Worm (Caenorhabditis elegans) whole organism, late embryonic: ENCODE data around the gene Y66D12A.21.

Source experiments
- F13H6.1 ChIP-seq: sonication (generic microtip); optimal IDR thresholded peaks from 2 replicates; lab custom pipeline; 2016; ENCODE audit warnings: missing genetic modification characterization, missing compliant biosample characterization
- T23F11.4 ChIP-seq: fragments of 200-800 bp; sonication (Bioruptor generic); optimal IDR thresholded peaks from 2 replicates; lab custom pipeline; 2018; ENCODE audit warnings: mild to moderate bottlenecking, missing genetic modification characterization, missing compliant biosample characterization
- ahr-1 ChIP-seq: sonication (generic microtip); optimal IDR thresholded peaks from 2 replicates; lab custom pipeline; 2016; ENCODE audit warnings: missing genetic modification characterization, missing compliant biosample characterization
- ceh-19 ChIP-seq: fragments of 200-800 bp; sonication (Bioruptor generic); optimal IDR thresholded peaks from 2 replicates; lab custom pipeline; 2018; ENCODE audit warnings: mild to moderate bottlenecking, missing genetic modification characterization, missing compliant biosample characterization
- ceh-24 ChIP-seq: sonication (generic microtip); optimal IDR thresholded peaks from 2 replicates; lab custom pipeline; 2016; ENCODE audit warnings: mild to moderate bottlenecking, missing genetic modification characterization, missing compliant biosample characterization
- ceh-30 ChIP-seq: fragments of 150-350 bp; optimal IDR thresholded peaks from 2 replicates; lab custom pipeline; 2014; ENCODE audit warnings: missing biosample characterization, missing genetic modification characterization
- ceh-31 ChIP-seq: sonication (generic microtip); optimal IDR thresholded peaks from 2 replicates; lab custom pipeline; 2016; ENCODE audit warnings: missing genetic modification characterization, missing compliant biosample characterization
- ceh-34 ChIP-seq: sonication (generic microtip); optimal IDR thresholded peaks from 2 replicates; lab custom pipeline; 2016; ENCODE audit warnings: mild to moderate bottlenecking, missing genetic modification characterization, missing compliant biosample characterization
- ceh-45 ChIP-seq: fragments of 200-800 bp; sonication (Bioruptor generic); IDR thresholded peaks from 2 replicates; pipeline ENCODE4 v1.3.6; 2022; ENCODE audit warnings: missing genetic modification reagents, missing genetic modification characterization, missing compliant biosample characterization
- ceh-48 ChIP-seq: sonication (generic microtip); optimal IDR thresholded peaks from 2 replicates; lab custom pipeline; 2016; ENCODE audit warnings: missing genetic modification characterization, inconsistent platforms, missing compliant biosample characterization
- ceh-6 ChIP-seq: fragments of 200-800 bp; sonication (Bioruptor generic); optimal IDR thresholded peaks from 2 replicates; lab custom pipeline; 2018; ENCODE audit warnings: mild to moderate bottlenecking, missing genetic modification characterization, missing compliant biosample characterization
- ceh-9 ChIP-seq: sonication (generic microtip); optimal IDR thresholded peaks from 2 replicates; lab custom pipeline; 2016; ENCODE audit warnings: mild to moderate bottlenecking, missing genetic modification characterization, inconsistent platforms, missing compliant biosample characterization
- che-1 ChIP-seq: sonication (generic microtip); optimal IDR thresholded peaks from 2 replicates; lab custom pipeline; 2016; ENCODE audit warnings: mild to moderate bottlenecking, missing genetic modification characterization, missing compliant biosample characterization
- dmd-4 ChIP-seq: sonication (generic microtip); optimal IDR thresholded peaks from 2 replicates; lab custom pipeline; 2016; ENCODE audit warnings: borderline replicate concordance, missing genetic modification characterization, missing compliant biosample characterization
- dve-1 ChIP-seq: sonication (generic microtip); optimal IDR thresholded peaks from 2 replicates; lab custom pipeline; 2017; ENCODE audit warnings: antibody characterized with exemption, mild to moderate bottlenecking, missing genetic modification characterization, missing compliant biosample characterization
- elt-4 ChIP-seq: sonication (generic microtip); optimal IDR thresholded peaks from 2 replicates; lab custom pipeline; 2016; ENCODE audit warnings: missing genetic modification characterization, missing compliant biosample characterization
- ets-4 ChIP-seq: sonication (generic microtip); optimal IDR thresholded peaks from 2 replicates; lab custom pipeline; 2016; ENCODE audit warnings: missing genetic modification characterization, missing compliant biosample characterization
- fkh-10 ChIP-seq: fragments of 150-350 bp; optimal IDR thresholded peaks from 2 replicates; lab custom pipeline; 2014; ENCODE audit warnings: missing biosample characterization, missing genetic modification reagents, missing genetic modification characterization
- fkh-6 ChIP-seq: sonication (generic microtip); optimal IDR thresholded peaks from 2 replicates; lab custom pipeline; 2016; ENCODE audit warnings: missing genetic modification characterization, missing compliant biosample characterization
- gmeb-2 ChIP-seq: sonication (generic microtip); optimal IDR thresholded peaks from 2 replicates; lab custom pipeline; 2016; ENCODE audit warnings: missing genetic modification characterization, inconsistent platforms, missing compliant biosample characterization
- hlh-15 ChIP-seq: sonication (generic microtip); optimal IDR thresholded peaks from 2 replicates; lab custom pipeline; 2016; ENCODE audit warnings: missing genetic modification characterization, missing compliant biosample characterization
- hlh-30 ChIP-seq: sonication (generic microtip); optimal IDR thresholded peaks from 2 replicates; lab custom pipeline; 2017; ENCODE audit warnings: antibody characterized with exemption, missing genetic modification characterization, missing compliant biosample characterization; ENCODE audit not compliant: insufficient read depth
- hlh-6 ChIP-seq: sonication (generic microtip); optimal IDR thresholded peaks from 2 replicates; lab custom pipeline; 2016; ENCODE audit warnings: missing genotype, missing genetic modification characterization, missing compliant biosample characterization
- lim-6 ChIP-seq: sonication (generic microtip); optimal IDR thresholded peaks from 2 replicates; lab custom pipeline; 2016; ENCODE audit warnings: missing genetic modification characterization, missing compliant biosample characterization
- mec-3 ChIP-seq: sonication (generic microtip); optimal IDR thresholded peaks from 2 replicates; lab custom pipeline; 2016; ENCODE audit warnings: borderline replicate concordance, missing genetic modification characterization, missing compliant biosample characterization
- nfya-1 ChIP-seq: sonication (generic microtip); optimal IDR thresholded peaks from 2 replicates; lab custom pipeline; 2017; ENCODE audit warnings: missing genetic modification characterization, mild to moderate bottlenecking, missing compliant biosample characterization, antibody characterized with exemption, moderate library complexity
- nhr-11 ChIP-seq: fragments of 150-350 bp; optimal IDR thresholded peaks from 2 replicates; lab custom pipeline; 2014; ENCODE audit warnings: missing biosample characterization, missing genetic modification characterization
- npax-4 ChIP-seq: sonication (generic microtip); optimal IDR thresholded peaks from 2 replicates; lab custom pipeline; 2016; ENCODE audit warnings: missing genetic modification characterization, missing compliant biosample characterization
- odd-2 ChIP-seq: sonication (generic microtip); optimal IDR thresholded peaks from 2 replicates; lab custom pipeline; 2017; ENCODE audit warnings: antibody characterized with exemption, mild to moderate bottlenecking, missing genetic modification characterization, missing compliant biosample characterization
- pag-3 ChIP-seq: sonication (generic microtip); optimal IDR thresholded peaks from 2 replicates; lab custom pipeline; 2016; ENCODE audit warnings: missing compliant biosample characterization, missing genetic modification characterization, borderline replicate concordance
- pax-1 ChIP-seq: fragments of 150-350 bp; optimal IDR thresholded peaks from 2 replicates; lab custom pipeline; 2014; ENCODE audit warnings: missing biosample characterization, missing genetic modification characterization
- pha-2 ChIP-seq: sonication (generic microtip); optimal IDR thresholded peaks from 2 replicates; lab custom pipeline; 2017; ENCODE audit warnings: mild to moderate bottlenecking, missing genetic modification characterization, missing compliant biosample characterization
- pha-4 ChIP-seq: fragments of 150-350 bp; optimal IDR thresholded peaks from 2 replicates; lab custom pipeline; 2018; ENCODE audit warnings: missing biosample characterization, missing genetic modification reagents, missing genetic modification characterization
- sdc-2 ChIP-seq: sonication (generic microtip); optimal IDR thresholded peaks from 2 replicates; lab custom pipeline; 2016; ENCODE audit warnings: missing genotype, missing genetic modification characterization, missing compliant biosample characterization
- syd-9 ChIP-seq: sonication (generic microtip); optimal IDR thresholded peaks from 2 replicates; lab custom pipeline; 2016; ENCODE audit warnings: mild to moderate bottlenecking, missing genetic modification characterization, moderate library complexity, missing compliant biosample characterization
- tbx-2 ChIP-seq: sonication (generic microtip); optimal IDR thresholded peaks from 2 replicates; lab custom pipeline; 2016; ENCODE audit warnings: missing genetic modification characterization, missing compliant biosample characterization
- tbx-7 ChIP-seq: sonication (generic microtip); optimal IDR thresholded peaks from 2 replicates; lab custom pipeline; 2016; ENCODE audit warnings: missing genotype, missing genetic modification characterization, missing compliant biosample characterization
- ttx-3 ChIP-seq: sonication (generic microtip); optimal IDR thresholded peaks from 2 replicates; lab custom pipeline; 2016; ENCODE audit warnings: missing genetic modification reagents, missing genetic modification characterization, missing compliant biosample characterization
- unc-3 ChIP-seq, 2 experiments: fragments of 200-800 bp in 1 of 2; sonication (Bioruptor generic) in 1 of 2; sonication (generic microtip) in 1 of 2; conservative IDR thresholded peaks in 1 of 2; optimal IDR thresholded peaks in 1 of 2; 2 replicates each; pipeline versions ENCODE4 v1.3.6 to Lab custom; 2016 to 2022; ENCODE audit warnings: missing compliant biosample characterization in 2 of 2, missing genetic modification characterization in 2 of 2, missing genetic modification reagents in 1 of 2
- unc-86 ChIP-seq: sonication (generic microtip); optimal IDR thresholded peaks from 2 replicates; lab custom pipeline; 2016; ENCODE audit warnings: missing genetic modification characterization, missing compliant biosample characterization

Y66D12A.21 gene

DNA sequence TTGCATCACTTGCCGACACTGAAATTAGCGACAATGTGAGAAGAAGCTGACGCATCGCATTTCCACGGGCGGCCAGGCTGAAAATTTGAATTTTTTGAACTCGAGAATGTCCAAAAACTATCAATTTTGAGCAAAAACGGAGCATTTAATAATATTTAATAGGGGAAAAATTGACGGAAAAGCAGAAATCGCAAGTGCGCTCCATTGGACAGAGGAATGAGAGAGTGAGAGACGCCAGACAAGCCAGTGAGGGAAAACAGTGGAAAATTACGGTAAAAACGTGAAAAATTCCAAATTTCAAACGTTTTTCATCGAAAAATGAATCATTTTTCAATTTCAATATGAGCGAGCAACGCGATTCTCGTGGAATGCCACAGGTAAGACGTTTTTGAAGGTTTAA, at the start of gene Y66D12A.21, which contains the start of gene spe-6:
TSS of gene Y66D12A.21 (minus strand) at position 90 of the 400 bp plus-strand sequence.
TSS of gene spe-6 (plus strand) at position 276 of the 400 bp plus-strand sequence.
- TF ChIP-seq pax-1 (tag; lab: Kevin White, UChicago) (no peak), mec-3 (tag; lab: Kevin White, UChicago) (no peak), nfya-1 (tag; lab: Kevin White, UChicago) (peak; percentile 33)

DNA sequence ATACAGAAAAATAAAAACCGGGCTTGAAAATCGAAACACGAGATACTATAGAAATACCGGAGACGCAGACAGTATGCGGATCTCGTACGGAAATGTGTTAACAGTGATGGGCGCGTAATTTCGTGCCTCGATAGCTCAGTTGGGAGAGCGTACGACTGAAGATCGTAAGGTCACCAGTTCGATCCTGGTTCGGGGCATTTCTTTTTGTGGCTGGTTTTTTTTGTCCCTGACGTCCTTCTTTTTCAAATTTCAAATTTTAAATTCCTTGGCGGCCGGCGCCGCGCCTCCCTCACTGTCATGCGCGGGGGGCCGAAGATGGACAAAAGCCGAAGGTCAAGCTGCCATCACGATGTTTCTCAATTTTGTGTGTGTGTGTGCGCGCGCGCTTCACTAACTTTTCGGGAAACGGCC, 49.6 kb upstream of the Y66D12A.21 start:
- no peak for TF ChIP-seq ceh-34
- no peak for TF ChIP-seq ceh-6 (GFP tag; lab: Kevin White, UChicago)
- TF ChIP-seq fkh-10 (GFP tag; lab: Kevin White, UChicago): no peak
- TF ChIP-seq che-1: no peak
- no peak for TF ChIP-seq ceh-24 (tag; lab: Kevin White, UChicago)
- no peak for TF ChIP-seq hlh-30 (tag; lab: Kevin White, UChicago)
- no peak for TF ChIP-seq nfya-1 (tag; lab: Kevin White, UChicago)
- TF ChIP-seq sdc-2: no peak

DNA sequence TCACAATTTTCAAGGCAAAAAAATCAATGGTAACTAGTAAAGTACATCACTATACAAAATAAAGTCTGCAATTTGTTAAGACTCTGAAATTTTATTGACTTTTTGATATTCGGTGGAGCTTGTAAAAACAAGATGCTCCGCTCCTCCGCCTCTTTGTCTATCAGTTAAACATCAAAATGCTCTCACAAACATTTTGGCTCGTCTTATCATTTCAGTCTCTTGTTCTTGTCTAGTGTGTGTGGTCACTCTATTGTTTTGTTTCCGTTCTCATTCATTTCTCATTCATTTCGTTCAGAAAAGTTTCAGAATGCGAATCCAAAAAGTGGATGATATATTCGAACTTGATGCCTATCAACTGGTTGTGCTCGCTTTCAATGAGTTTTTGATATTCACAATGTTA, 43.0 kb upstream of the Y66D12A.21 start, which contains the start of gene Y66D12A.13:
TSS of gene Y66D12A.13 (plus strand) at position 301 of the 400 bp plus-strand sequence.
- TF ChIP-seq elt-4 (tag; lab: Kevin White, UChicago) (no peak), ceh-45 (no peak), ceh-30 (tag; lab: Kevin White, UChicago) (no peak), ceh-48 (tag; lab: Kevin White, UChicago) (no peak), pha-4 (tag; lab: Kevin White, UChicago) (no peak), pha-2 (no peak), ttx-3 (tag; lab: Kevin White, UChicago) (no peak), unc-86 (tag; lab: Kevin White, UChicago) (no peak), ceh-31 (tag; lab: Kevin White, UChicago) (no peak), tbx-7 (tag; lab: Kevin White, UChicago) (no peak)

DNA sequence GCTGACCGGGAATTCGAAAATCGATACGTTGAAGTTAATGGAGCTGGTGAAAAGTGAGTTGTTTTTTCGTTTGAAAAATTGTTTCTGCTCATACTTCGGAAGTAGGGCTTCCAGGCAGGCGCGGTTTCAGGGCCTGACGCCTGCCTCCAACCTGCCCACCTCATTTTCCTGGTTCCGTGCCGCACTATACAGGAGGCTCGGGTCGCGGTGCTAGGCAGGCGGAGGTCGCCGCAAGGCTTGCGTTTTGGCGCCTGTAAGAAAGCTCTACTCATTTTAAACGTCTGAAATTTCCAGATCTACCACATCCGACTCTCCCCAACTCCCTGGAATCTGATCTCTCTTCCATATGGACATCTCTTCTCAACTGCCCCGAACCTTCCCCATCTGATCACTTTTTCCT, 39.8 kb upstream of the Y66D12A.21 start:
- TF ChIP-seq dve-1 (no peak), unc-3 (GFP tag; conservative IDR thresholded peaks at IDR 0.05; lab: Robert Waterston, UW) (no peak), unc-3 (tag; optimal IDR thresholded peaks at IDR 0.05; lab: Kevin White, UChicago) (no peak), nfya-1 (tag; lab: Kevin White, UChicago) (no peak), dmd-4 (tag; lab: Kevin White, UChicago) (no peak), npax-4 (no peak), pha-4 (tag; lab: Kevin White, UChicago) (no peak), pag-3 (no peak), hlh-15 (no peak), ceh-31 (tag; lab: Kevin White, UChicago) (no peak), ceh-9 (tag; lab: Kevin White, UChicago) (no peak), ahr-1 (no peak), syd-9 (tag; lab: Kevin White, UChicago) (no peak), mec-3 (tag; lab: Kevin White, UChicago) (no peak)

DNA sequence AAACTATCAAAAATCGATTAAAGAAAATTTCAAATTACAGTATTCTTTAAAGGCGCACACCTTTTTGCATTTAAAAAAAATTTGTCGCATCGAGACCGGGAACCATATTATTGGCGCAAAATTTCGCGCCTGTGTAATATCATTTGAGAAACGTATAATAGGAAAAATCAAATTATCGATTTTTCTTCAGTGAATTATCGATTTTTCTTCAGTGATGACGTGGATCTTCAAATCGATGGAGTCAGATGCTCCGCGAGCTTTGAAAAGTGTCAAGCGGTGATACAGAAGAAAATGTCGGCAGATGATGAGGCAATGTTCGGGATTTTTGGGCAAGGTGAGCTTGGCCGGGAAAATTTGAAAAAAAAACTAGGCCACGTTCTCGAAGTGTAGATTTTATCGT, 30.4 kb upstream of the Y66D12A.21 start:
- TF ChIP-seq T23F11.4: no peak
- TF ChIP-seq nhr-11 (tag; lab: Kevin White, UChicago): no peak
- no peak for TF ChIP-seq syd-9 (tag; lab: Kevin White, UChicago)
- TF ChIP-seq fkh-6: no peak
- no peak for TF ChIP-seq odd-2 (tag; lab: Kevin White, UChicago)
- TF ChIP-seq ceh-45: no peak
- TF ChIP-seq lim-6 (tag; lab: Kevin White, UChicago): no peak
- TF ChIP-seq ceh-19: no peak
- TF ChIP-seq hlh-6: no peak
- no peak for TF ChIP-seq ceh-6 (GFP tag; lab: Kevin White, UChicago)
- TF ChIP-seq ceh-34: no peak
- no peak for TF ChIP-seq ets-4 (tag; lab: Kevin White, UChicago)
- TF ChIP-seq gmeb-2 (tag; lab: Kevin White, UChicago): no peak
- TF ChIP-seq ceh-31 (tag; lab: Kevin White, UChicago): no peak
- TF ChIP-seq unc-3 (GFP tag; conservative IDR thresholded peaks at IDR 0.05; lab: Robert Waterston, UW): no peak
- no peak for TF ChIP-seq unc-3 (tag; optimal IDR thresholded peaks at IDR 0.05; lab: Kevin White, UChicago)
- TF ChIP-seq F13H6.1 (tag; lab: Kevin White, UChicago): no peak
- no peak for TF ChIP-seq tbx-2 (tag; lab: Kevin White, UChicago)
- no peak for TF ChIP-seq ceh-48 (tag; lab: Kevin White, UChicago)
